Fruit fly (Drosophila melanogaster) whole organism, adult: ENCODE results near the gene Mtch.

ENCODE experiments used
- CG14711 ChIP-seq: fragments of 200-800 bp; sonication (Bioruptor generic); optimal IDR thresholded peaks from 2 replicates; lab custom pipeline; 2018; ENCODE audit warnings: missing biosample characterization, mild to moderate bottlenecking, missing genetic modification characterization, moderate library complexity
- CG7101 ChIP-seq: fragments of 200-800 bp; sonication (Bioruptor generic); optimal IDR thresholded peaks from 2 replicates; lab custom pipeline; 2018; ENCODE audit warnings: missing biosample characterization, mild to moderate bottlenecking, missing genetic modification characterization, moderate library complexity
- Clk ChIP-seq: fragments of 200-800 bp; sonication (Bioruptor generic); optimal IDR thresholded peaks from 2 replicates; lab custom pipeline; 2017; ENCODE audit warnings: missing biosample characterization, missing genetic modification characterization
- Crg-1 ChIP-seq: fragments of 200-800 bp; sonication (Bioruptor generic); optimal IDR thresholded peaks from 2 replicates; lab custom pipeline; 2016; ENCODE audit warnings: missing biosample characterization, missing genetic modification characterization
- Mnt ChIP-seq: fragments of 200-800 bp; sonication (Bioruptor generic); optimal IDR thresholded peaks from 2 replicates; lab custom pipeline; 2016; ENCODE audit warnings: missing biosample characterization, mild to moderate bottlenecking, missing genetic modification characterization
- bab1 ChIP-seq: fragments of 200-800 bp; sonication (Bioruptor generic); optimal IDR thresholded peaks from 3 replicates; lab custom pipeline; 2019; ENCODE audit warnings: missing biosample characterization, mild to moderate bottlenecking, missing genetic modification characterization, moderate library complexity
- ovo ChIP-seq: fragments of 200-800 bp; sonication (Bioruptor generic); optimal IDR thresholded peaks from 2 replicates; lab custom pipeline; 2016; ENCODE audit warnings: missing biosample characterization, missing genetic modification characterization
- tj ChIP-seq: fragments of 200-800 bp; sonication (Bioruptor generic); optimal IDR thresholded peaks from 3 replicates; lab custom pipeline; 2017; ENCODE audit warnings: missing biosample characterization, mild to moderate bottlenecking, missing genetic modification characterization, moderate library complexity
- toe ChIP-seq: fragments of 200-800 bp; sonication (Bioruptor generic); optimal IDR thresholded peaks from 2 replicates; lab custom pipeline; 2016; ENCODE audit warnings: missing biosample characterization, missing genetic modification characterization

dm6 chr3L:145998-146576 lies 38.3 kb upstream of the Mtch start, which contains the start of gene CG6845:
- TF ChIP-seq Mnt (GFP tag; lab: Kevin White, UChicago) (no peak), toe (no peak), tj (GFP tag; lab: Kevin White, UChicago) (no peak), CG7101 (tag; lab: Kevin White, UChicago) (no peak), Crg-1 (GFP tag; lab: Kevin White, UChicago) (no peak), bab1 (peak; percentile 51), CG14711 (no peak), ovo (GFP tag; lab: Kevin White, UChicago) (no peak), Clk (no peak)
